Fruit fly (Drosophila melanogaster) whole organism, pupa: ENCODE data around the gene Blimp-1.
A peak's percentile ranks its signal among the peaks of the same experiment; 100 is the strongest.

ENCODE experiments used
- CG10348 ChIP-seq: fragments of 200-800 bp; sonication (Bioruptor generic); IDR thresholded peaks from 2 replicates; pipeline ENCODE4 v1.3.6; 2022; ENCODE audit warnings: missing biosample characterization, missing genetic modification characterization
- CG12605 ChIP-seq: fragments of 200-800 bp; sonication (Bioruptor generic); IDR thresholded peaks from 2 replicates; pipeline ENCODE4 v1.3.6; 2022; ENCODE audit warnings: missing biosample characterization, missing genetic modification characterization
- CG13204 ChIP-seq: fragments of 200-800 bp; sonication (Bioruptor generic); optimal IDR thresholded peaks from 2 replicates; lab custom pipeline; 2018; ENCODE audit warnings: missing biosample characterization, mild to moderate bottlenecking, missing genetic modification characterization, moderate library complexity
- CG14655 ChIP-seq: fragments of 200-800 bp; sonication (Bioruptor generic); optimal IDR thresholded peaks from 3 replicates; lab custom pipeline; 2017; ENCODE audit warnings: mild to moderate bottlenecking, missing biosample characterization, missing genetic modification reagents, missing genetic modification characterization
- CG15710 ChIP-seq: fragments of 200-800 bp; sonication (Bioruptor generic); optimal IDR thresholded peaks from 2 replicates; lab custom pipeline; 2018; ENCODE audit warnings: missing biosample characterization, mild to moderate bottlenecking, missing genetic modification characterization, moderate library complexity
- CG17806 ChIP-seq: fragments of 200-800 bp; sonication (Bioruptor generic); optimal IDR thresholded peaks from 2 replicates; lab custom pipeline; 2018; ENCODE audit warnings: missing biosample characterization, mild to moderate bottlenecking, missing genetic modification characterization, moderate library complexity
- CG32121 ChIP-seq: fragments of 200-800 bp; sonication (Bioruptor generic); IDR thresholded peaks from 2 replicates; pipeline ENCODE4 v1.3.6; 2022; ENCODE audit warnings: missing biosample characterization, missing genetic modification characterization
- CG34367 ChIP-seq: fragments of 200-800 bp; sonication (Bioruptor generic); optimal IDR thresholded peaks from 2 replicates; lab custom pipeline; 2018; ENCODE audit warnings: missing biosample characterization, mild to moderate bottlenecking, missing genetic modification characterization
- CG4496 ChIP-seq: fragments of 200-800 bp; sonication (Bioruptor generic); IDR thresholded peaks from 3 replicates; pipeline ENCODE4 v1.3.6; 2022; ENCODE audit warnings: missing biosample characterization, missing genetic modification characterization
- CG8159 ChIP-seq: fragments of 200-800 bp; sonication (Bioruptor generic); optimal IDR thresholded peaks from 3 replicates; lab custom pipeline; 2018; ENCODE audit warnings: missing biosample characterization, mild to moderate bottlenecking, missing genetic modification characterization, moderate library complexity
- CG8301 ChIP-seq: fragments of 200-800 bp; sonication (Bioruptor generic); optimal IDR thresholded peaks from 2 replicates; lab custom pipeline; 2018; ENCODE audit warnings: missing biosample characterization, mild to moderate bottlenecking, missing genetic modification characterization
- CG9948 ChIP-seq: fragments of 200-800 bp; sonication (Bioruptor generic); optimal IDR thresholded peaks from 2 replicates; lab custom pipeline; 2018; ENCODE audit warnings: missing biosample characterization, mild to moderate bottlenecking, missing genetic modification characterization, moderate library complexity
- D1 ChIP-seq: fragments of 200-800 bp; sonication (Bioruptor generic); optimal IDR thresholded peaks from 2 replicates; lab custom pipeline; 2018; ENCODE audit warnings: missing biosample characterization, mild to moderate bottlenecking, missing genetic modification characterization, moderate library complexity
- EcR ChIP-seq: fragments of 200-800 bp; sonication (Bioruptor generic); optimal IDR thresholded peaks from 3 replicates; lab custom pipeline; 2019; ENCODE audit warnings: missing biosample characterization, missing genetic modification characterization, mild to moderate bottlenecking, moderate library complexity, missing genetic modification reagents
- Ets98B ChIP-seq: fragments of 200-800 bp; sonication (Bioruptor generic); IDR thresholded peaks from 2 replicates; pipeline ENCODE4 v1.3.6; 2022; ENCODE audit warnings: missing biosample characterization, missing genetic modification characterization
- Pif1A ChIP-seq: fragments of 200-800 bp; sonication (Bioruptor generic); optimal IDR thresholded peaks from 3 replicates; lab custom pipeline; 2016; ENCODE audit warnings: missing biosample characterization, missing genetic modification characterization
- Pif1B ChIP-seq: fragments of 200-800 bp; sonication (Bioruptor generic); optimal IDR thresholded peaks from 3 replicates; lab custom pipeline; 2016; ENCODE audit warnings: missing biosample characterization, missing genetic modification characterization
- Snoo ChIP-seq: fragments of 200-800 bp; sonication (Bioruptor generic); optimal IDR thresholded peaks from 3 replicates; lab custom pipeline; 2017; ENCODE audit warnings: missing biosample characterization, mild to moderate bottlenecking, missing genetic modification characterization, inconsistent platforms
- fd96Ca ChIP-seq: fragments of 200-800 bp; sonication (Bioruptor generic); IDR thresholded peaks from 3 replicates; pipeline ENCODE4 v1.3.6; 2022; ENCODE audit warnings: missing biosample characterization, missing genetic modification characterization
- gl ChIP-seq: fragments of 200-800 bp; sonication (Bioruptor generic); optimal IDR thresholded peaks from 2 replicates; lab custom pipeline; 2018; ENCODE audit warnings: missing biosample characterization, mild to moderate bottlenecking, missing genetic modification characterization
- rn ChIP-seq: fragments of 200-800 bp; sonication (Bioruptor generic); IDR thresholded peaks from 2 replicates; pipeline ENCODE4 v1.3.6; 2022; ENCODE audit warnings: missing biosample characterization, missing genetic modification characterization

The Blimp-1 gene

DNA sequence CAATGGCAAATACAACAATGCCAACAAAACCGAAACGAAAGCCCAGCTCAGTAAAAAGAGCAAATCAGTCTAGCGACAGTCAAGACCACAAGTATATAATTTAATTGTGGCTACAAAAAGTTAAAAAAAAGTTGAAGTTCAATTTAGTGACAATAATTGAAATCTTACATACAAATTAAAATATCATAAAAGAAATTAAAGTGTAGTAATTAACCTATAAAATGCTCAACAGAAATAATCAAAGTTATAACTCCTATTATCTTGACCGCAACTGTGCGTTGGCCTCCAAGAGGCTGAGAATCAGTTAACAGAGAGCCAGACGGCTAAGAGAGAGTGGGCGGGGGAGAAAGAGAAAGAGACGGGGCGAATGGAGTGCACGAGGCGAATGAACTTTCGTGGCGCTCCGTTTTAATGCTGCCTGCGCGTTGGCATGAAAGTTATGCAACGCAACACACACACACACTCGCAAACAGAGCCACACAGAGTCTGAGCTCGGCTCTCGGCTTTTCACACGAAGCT lies 19.0 kb upstream of the Blimp-1 start:
- TF ChIP-seq EcR (GFP tag; lab: Kevin White, UChicago) (peak; percentile 97), CG32121 (GFP tag; lab: Robert Waterston, UW) (peak; percentile 91), CG15710 (peak; percentile 75), CG13204 (GFP tag; lab: Kevin White, UChicago) (no peak), CG12605 (GFP tag; lab: Robert Waterston, UW) (peak; percentile 93), rn (GFP tag; lab: Robert Waterston, UW) (peak; percentile 73), gl (tag; lab: Kevin White, UChicago) (no peak), CG17806 (peak; percentile 86), Snoo (tag; lab: Kevin White, UChicago) (peak; percentile 93), CG9948 (tag; lab: Kevin White, UChicago) (peak; percentile 82), Pif1A (GFP tag; lab: Kevin White, UChicago) (peak; percentile 92), CG8159 (tag; lab: Kevin White, UChicago) (peak; percentile 87), CG10348 (GFP tag; lab: Robert Waterston, UW) (0 out of 2 replicates have a peak, but pooled peaks have one; percentile 34), D1 (tag; lab: Kevin White, UChicago) (peak; percentile 48), fd96Ca (GFP tag; lab: Robert Waterston, UW) (no peak; the same call in 2 of the 3 replicates), CG14655 (peak; percentile 97), CG8301 (tag; lab: Kevin White, UChicago) (peak; percentile 98), CG4496 (peak; percentile 93), Ets98B (GFP tag; lab: Robert Waterston, UW) (peak; percentile 92), CG34367 (peak; percentile 73), Pif1B (GFP tag; lab: Kevin White, UChicago) (peak; percentile 92)
- TF ChIP-seq, all 21 proteins: peak for 18

DNA sequence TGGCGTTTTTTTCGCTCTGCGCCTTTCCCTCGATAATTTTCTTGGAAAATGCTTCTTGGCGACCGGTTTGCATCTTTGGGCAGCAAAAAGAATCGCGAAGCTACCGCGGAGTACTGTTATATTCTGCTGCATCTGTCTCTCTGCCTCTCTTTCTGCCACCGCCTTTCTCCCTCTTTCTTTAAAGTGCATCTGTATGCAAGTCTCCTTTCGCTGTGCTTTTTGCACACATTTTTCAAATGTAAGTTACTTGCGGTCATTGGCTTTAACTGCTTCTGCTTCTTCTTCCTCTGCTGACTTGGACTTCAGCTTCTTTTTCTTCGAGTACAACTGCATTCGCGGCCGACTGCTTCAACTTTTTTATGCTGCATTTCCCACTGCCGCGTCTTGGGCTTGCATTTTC lies 15.0 kb upstream of the Blimp-1 start:
- no peak for TF ChIP-seq Pif1A (GFP tag; lab: Kevin White, UChicago)
- TF ChIP-seq CG10348 (GFP tag; lab: Robert Waterston, UW), result no peak
- TF ChIP-seq gl (tag; lab: Kevin White, UChicago), result no peak
- no peak for TF ChIP-seq Snoo (tag; lab: Kevin White, UChicago)
- no peak for TF ChIP-seq Ets98B (GFP tag; lab: Robert Waterston, UW)
- no peak for TF ChIP-seq CG32121 (GFP tag; lab: Robert Waterston, UW)
- no peak for TF ChIP-seq CG9948 (tag; lab: Kevin White, UChicago)
- no peak for TF ChIP-seq CG4496

DNA sequence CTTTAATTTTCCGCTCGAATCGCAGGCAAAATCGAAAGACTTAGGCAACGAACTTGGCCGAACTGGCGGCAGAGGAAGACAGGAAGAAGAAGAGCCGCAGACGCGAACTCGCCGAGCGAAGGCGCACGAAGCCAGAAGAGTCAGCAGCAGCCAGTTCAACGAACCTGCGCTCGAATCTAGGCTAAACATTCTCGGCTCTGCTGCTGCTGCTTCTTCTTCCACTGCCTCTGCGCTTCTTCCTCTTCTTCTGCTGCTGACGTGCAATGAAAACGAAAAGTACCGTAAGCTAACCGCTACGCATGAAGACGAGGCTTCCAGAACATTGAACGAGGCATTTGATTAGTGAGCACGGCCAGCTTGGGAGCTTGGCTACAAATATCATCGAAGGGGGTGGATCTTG lies 14.3 kb upstream of the Blimp-1 start:
- TF ChIP-seq Ets98B (GFP tag; lab: Robert Waterston, UW) (no peak), CG8159 (tag; lab: Kevin White, UChicago) (no peak), CG8301 (tag; lab: Kevin White, UChicago) (no peak), Pif1B (GFP tag; lab: Kevin White, UChicago) (no peak), gl (tag; lab: Kevin White, UChicago) (no peak), CG4496 (0 out of 3 replicates have a peak, but pooled peaks have one; percentile 24), EcR (GFP tag; lab: Kevin White, UChicago) (peak; percentile 88), CG32121 (GFP tag; lab: Robert Waterston, UW) (no peak), CG34367 (no peak)

DNA sequence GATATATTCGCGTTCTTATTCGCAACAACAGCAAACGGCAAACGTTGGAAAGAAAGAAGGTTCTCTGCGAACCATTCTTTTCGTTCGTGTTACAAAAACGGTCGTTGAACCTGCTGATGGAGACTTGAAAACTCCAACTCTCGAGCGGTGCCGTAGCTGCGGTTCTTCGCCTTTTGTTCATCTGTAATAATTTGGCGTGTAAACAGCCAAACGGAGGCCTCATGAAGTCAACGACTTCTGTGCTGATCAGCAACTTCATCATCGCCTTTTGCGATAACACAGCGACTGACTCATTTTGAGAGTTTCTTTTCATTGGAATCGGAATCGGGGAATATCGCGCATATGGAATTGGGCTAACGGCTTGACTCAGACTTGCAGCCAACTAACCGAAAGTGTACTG lies 13.4 kb upstream of the Blimp-1 start:
- TF ChIP-seq CG13204 (GFP tag; lab: Kevin White, UChicago) (no peak), D1 (tag; lab: Kevin White, UChicago) (no peak), fd96Ca (GFP tag; lab: Robert Waterston, UW) (no peak), Snoo (tag; lab: Kevin White, UChicago) (no peak)

DNA sequence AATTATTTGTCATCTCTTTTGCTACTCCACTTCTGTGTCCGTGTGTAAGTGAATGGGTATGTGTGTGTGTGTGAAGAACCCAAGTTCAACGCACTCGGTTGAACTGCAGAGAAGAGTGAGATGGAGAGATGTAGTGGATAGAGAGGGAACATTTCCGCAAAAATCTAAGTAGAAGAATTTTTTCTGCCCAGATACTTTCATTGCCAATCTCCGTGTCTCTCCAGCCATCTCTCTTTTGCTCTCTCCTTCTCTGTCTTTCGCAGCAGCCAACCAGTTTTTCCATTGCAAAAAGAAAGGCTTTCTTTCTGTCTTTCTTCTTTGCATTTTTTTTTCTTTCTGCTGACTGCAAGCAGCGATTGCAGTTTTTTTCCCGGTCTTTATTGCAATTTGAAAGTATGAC lies 12.1 kb upstream of the Blimp-1 start:
- no peak for TF ChIP-seq CG9948 (tag; lab: Kevin White, UChicago)
- TF ChIP-seq CG8301 (tag; lab: Kevin White, UChicago), result peak; percentile 7
- TF ChIP-seq CG14655, result peak; percentile 1
- 0 out of 3 replicates have a peak, but pooled peaks have one; percentile 27 for TF ChIP-seq CG4496

DNA sequence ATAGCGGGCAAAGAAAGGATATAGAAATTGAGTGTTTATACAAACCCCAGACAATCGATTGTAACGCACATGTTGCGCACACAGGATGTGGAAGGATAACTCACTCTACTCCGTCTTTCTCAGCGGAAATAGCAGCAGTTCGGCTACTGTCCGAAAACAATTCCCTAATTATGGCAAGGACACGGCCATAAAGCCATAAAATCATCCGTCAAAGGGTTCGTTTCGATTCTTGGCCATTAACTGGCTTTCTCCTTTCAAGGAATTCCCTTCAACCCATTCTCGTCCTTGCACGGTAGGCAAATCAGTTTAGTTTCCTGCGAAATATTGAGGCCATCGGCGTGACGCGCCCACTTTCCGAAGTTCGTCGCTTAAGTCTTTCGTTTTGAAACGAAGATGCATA lies 9.3 kb upstream of the Blimp-1 start:
- no peak for TF ChIP-seq rn (GFP tag; lab: Robert Waterston, UW)
- TF ChIP-seq Pif1B (GFP tag; lab: Kevin White, UChicago), result no peak
- TF ChIP-seq CG14655, result no peak
- TF ChIP-seq EcR (GFP tag; lab: Kevin White, UChicago), result no peak
- no peak for TF ChIP-seq D1 (tag; lab: Kevin White, UChicago)
- TF ChIP-seq CG4496, result no peak
- TF ChIP-seq CG12605 (GFP tag; lab: Robert Waterston, UW), result no peak
- TF ChIP-seq CG10348 (GFP tag; lab: Robert Waterston, UW), result no peak
- TF ChIP-seq CG15710, result no peak
- TF ChIP-seq gl (tag; lab: Kevin White, UChicago), result no peak
- TF ChIP-seq CG17806, result no peak
- no peak for TF ChIP-seq CG8159 (tag; lab: Kevin White, UChicago)
- no peak for TF ChIP-seq CG13204 (GFP tag; lab: Kevin White, UChicago)
- no peak for TF ChIP-seq Pif1A (GFP tag; lab: Kevin White, UChicago)
- TF ChIP-seq Snoo (tag; lab: Kevin White, UChicago), result no peak
- TF ChIP-seq CG32121 (GFP tag; lab: Robert Waterston, UW), result no peak
- no peak for TF ChIP-seq CG34367
